Worm (Caenorhabditis elegans): ENCODE results near the gene hex-3.

DNA sequence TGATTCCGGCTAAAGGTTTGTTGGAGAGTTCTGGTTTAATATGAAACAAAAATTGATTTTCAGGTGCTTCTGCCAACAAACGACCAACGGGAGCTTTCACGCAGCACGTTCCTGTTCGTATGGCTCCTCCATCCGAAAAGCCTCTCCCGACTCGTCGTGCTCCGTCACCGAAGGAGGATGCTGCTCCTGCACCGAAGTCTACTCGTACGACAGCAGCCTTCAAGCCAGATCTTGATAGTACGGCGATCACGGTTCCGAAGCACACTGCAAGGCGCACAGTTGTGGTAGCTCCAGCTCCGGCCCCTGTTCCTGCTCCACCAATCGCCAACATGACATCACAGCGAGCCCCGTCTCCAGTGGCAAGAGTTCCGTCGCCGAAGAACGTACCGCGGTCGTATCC lies 40.2 kb upstream of the hex-3 start:
- TF ChIP-seq elt-2 (tag; optimal IDR thresholded peaks at IDR 0.05) (no peak), odd-2 (tag; optimal IDR thresholded peaks at IDR 0.05) (no peak), ceh-48 (tag; optimal IDR thresholded peaks at IDR 0.05) (no peak), ama-1 (optimal IDR thresholded peaks at IDR 0.05) (no peak), npax-4 (tag; optimal IDR thresholded peaks at IDR 0.05) (no peak), tbx-2 (tag; optimal IDR thresholded peaks at IDR 0.05) (no peak), T23F11.4 (GFP tag; optimal IDR thresholded peaks at IDR 0.05) (no peak), hlh-30 (tag; optimal IDR thresholded peaks at IDR 0.05; ENCODE audit: insufficient read depth) (no peak)

Data from whole organism, late embryonic.